Fruit fly (Drosophila melanogaster) whole organism, embryonic: ENCODE results near the gene Fie.

Experiments
- Antp ChIP-seq: fragments of 200-800 bp; sonication (Bioruptor generic); optimal IDR thresholded peaks from 3 replicates; lab custom pipeline; 2016; ENCODE audit warnings: missing biosample characterization, missing genetic modification characterization
- B-H1 ChIP-seq: fragments of 200-800 bp; sonication (Bioruptor generic); IDR thresholded peaks from 3 replicates; pipeline ENCODE4 v1.3.6; 2022; ENCODE audit warnings: missing biosample characterization, missing genetic modification characterization
- CG10366 ChIP-seq: fragments of 200-800 bp; sonication (Bioruptor generic); IDR thresholded peaks from 2 replicates; pipeline ENCODE4 v1.3.6; 2022; ENCODE audit warnings: missing biosample characterization, missing genetic modification characterization
- CG11085 ChIP-seq: fragments of 200-800 bp; sonication (Bioruptor generic); IDR thresholded peaks from 2 replicates; pipeline ENCODE4 v1.3.6; 2022; ENCODE audit warnings: missing biosample characterization, missing genetic modification characterization
- CG11504 ChIP-seq: fragments of 200-800 bp; sonication (Bioruptor generic); optimal IDR thresholded peaks from 3 replicates; lab custom pipeline; 2019; ENCODE audit warnings: missing biosample characterization, mild to moderate bottlenecking, missing genetic modification characterization, moderate library complexity
- CG12155 ChIP-seq: fragments of 200-800 bp; sonication (Bioruptor generic); optimal IDR thresholded peaks from 3 replicates; lab custom pipeline; 2016; ENCODE audit warnings: missing biosample characterization, missing genetic modification characterization
- CG13296 ChIP-seq: fragments of 200-800 bp; sonication (Bioruptor generic); optimal IDR thresholded peaks from 3 replicates; lab custom pipeline; 2018; ENCODE audit warnings: missing biosample characterization, mild to moderate bottlenecking, missing genetic modification characterization
- CG14965 ChIP-seq: fragments of 200-800 bp; sonication (Bioruptor generic); optimal IDR thresholded peaks from 2 replicates; lab custom pipeline; 2016; ENCODE audit warnings: missing biosample characterization, missing genetic modification characterization, borderline replicate concordance
- CG15011 ChIP-seq: fragments of 200-800 bp; sonication (Bioruptor generic); optimal IDR thresholded peaks from 3 replicates; lab custom pipeline; 2018; ENCODE audit warnings: missing biosample characterization, mild to moderate bottlenecking, missing genetic modification characterization
- CG15514 ChIP-seq: fragments of 200-800 bp; sonication (Bioruptor generic); optimal IDR thresholded peaks from 3 replicates; lab custom pipeline; 2017; ENCODE audit warnings: missing biosample characterization, missing genetic modification characterization, mild to moderate bottlenecking, moderate library complexity, missing genetic modification reagents
- CG15601 ChIP-seq: fragments of 200-800 bp; sonication (Bioruptor generic); optimal IDR thresholded peaks from 3 replicates; lab custom pipeline; 2019; ENCODE audit warnings: missing biosample characterization, mild to moderate bottlenecking, missing genetic modification characterization, moderate library complexity
- CG2129 ChIP-seq: fragments of 200-800 bp; sonication (Bioruptor generic); IDR thresholded peaks from 2 replicates; pipeline ENCODE4 v1.3.6; 2022; ENCODE audit warnings: missing biosample characterization, missing genetic modification characterization; ENCODE audit not compliant: partially characterized antibody
- CG2199 ChIP-seq: fragments of 200-800 bp; sonication (Bioruptor generic); IDR thresholded peaks from 3 replicates; pipeline ENCODE4 v1.3.6; 2022; ENCODE audit warnings: missing biosample characterization, missing genetic modification characterization
- CG30020 ChIP-seq: fragments of 200-800 bp; optimal IDR thresholded peaks from 2 replicates; lab custom pipeline; 2019; ENCODE audit warnings: missing biosample characterization, mild to moderate bottlenecking, missing genetic modification characterization, moderate library complexity
- CG31224 ChIP-seq: fragments of 200-800 bp; sonication (Bioruptor generic); IDR thresholded peaks from 2 replicates; pipeline ENCODE4 v1.3.6; 2022; ENCODE audit warnings: missing biosample characterization, missing genetic modification characterization
- CG34422 ChIP-seq: fragments of 200-800 bp; sonication (Bioruptor generic); IDR thresholded peaks from 3 replicates; pipeline ENCODE4 v1.3.6; 2022; ENCODE audit warnings: missing biosample characterization, missing genetic modification characterization
- CG3847 ChIP-seq: fragments of 200-800 bp; sonication (Bioruptor generic); IDR thresholded peaks from 2 replicates; pipeline ENCODE4 v1.3.6; 2022; ENCODE audit warnings: missing biosample characterization, missing genetic modification characterization
- CG6175 ChIP-seq: fragments of 200-800 bp; sonication (Bioruptor generic); IDR thresholded peaks from 3 replicates; pipeline ENCODE4 v1.3.6; 2022; ENCODE audit warnings: missing biosample characterization, missing genetic modification characterization
- CkIIα-i1 ChIP-seq: fragments of 200-800 bp; sonication (Bioruptor generic); IDR thresholded peaks from 2 replicates; pipeline ENCODE4 v1.3.6; 2022; ENCODE audit warnings: missing biosample characterization, missing genetic modification characterization
- Doc2 ChIP-seq: fragments of 200-800 bp; sonication (Bioruptor generic); IDR thresholded peaks from 2 replicates; pipeline ENCODE4 v1.3.6; 2022; ENCODE audit warnings: missing biosample characterization, missing genetic modification characterization
- Doc3 ChIP-seq: fragments of 200-800 bp; sonication (Bioruptor generic); IDR thresholded peaks from 3 replicates; pipeline ENCODE4 v1.3.6; 2022; ENCODE audit warnings: missing biosample characterization, missing genetic modification characterization; ENCODE audit not compliant: partially characterized antibody
- Elba2 ChIP-seq: fragments of 200-800 bp; sonication (Bioruptor generic); optimal IDR thresholded peaks from 3 replicates; lab custom pipeline; 2016; ENCODE audit warnings: missing biosample characterization, missing genetic modification characterization
- HHEX ChIP-seq: fragments of 200-800 bp; sonication (Bioruptor generic); optimal IDR thresholded peaks from 3 replicates; lab custom pipeline; 2017; ENCODE audit warnings: missing biosample characterization, mild to moderate bottlenecking, missing genetic modification characterization, missing genetic modification reagents
- HLHmδ ChIP-seq: fragments of 200-800 bp; sonication (Bioruptor generic); optimal IDR thresholded peaks from 2 replicates; lab custom pipeline; 2018; ENCODE audit warnings: missing biosample characterization, mild to moderate bottlenecking, missing genetic modification characterization, moderate library complexity
- HmgZ ChIP-seq: fragments of 200-800 bp; sonication (Bioruptor generic); optimal IDR thresholded peaks from 2 replicates; lab custom pipeline; 2018; ENCODE audit warnings: missing biosample characterization, mild to moderate bottlenecking, missing genetic modification characterization
- Lhr ChIP-seq: fragments of 200-800 bp; sonication (Bioruptor generic); optimal IDR thresholded peaks from 3 replicates; lab custom pipeline; 2017; ENCODE audit warnings: mild to moderate bottlenecking, missing biosample characterization, missing genetic modification reagents, missing genetic modification characterization
- Lpt ChIP-seq: fragments of >200 bp; optimal IDR thresholded peaks from 2 replicates; lab custom pipeline; 2018; ENCODE audit warnings: missing biosample characterization, missing genetic modification characterization
- Mrtf ChIP-seq: fragments of 200-800 bp; sonication (Bioruptor generic); IDR thresholded peaks from 3 replicates; pipeline ENCODE4 v1.3.6; 2022; ENCODE audit warnings: missing biosample characterization, missing genetic modification characterization
- Oaz ChIP-seq: fragments of 200-800 bp; sonication (Bioruptor generic); IDR thresholded peaks from 2 replicates; pipeline ENCODE4 v1.3.6; 2022; ENCODE audit warnings: missing biosample characterization, missing genetic modification characterization
- Rx ChIP-seq: fragments of 200-800 bp; sonication (Bioruptor generic); IDR thresholded peaks from 2 replicates; pipeline ENCODE4 v1.3.6; 2022; ENCODE audit warnings: missing biosample characterization, missing genetic modification characterization
- Sry-β ChIP-seq: fragments of 200-800 bp; sonication (Bioruptor generic); optimal IDR thresholded peaks from 2 replicates; lab custom pipeline; 2018; ENCODE audit warnings: missing biosample characterization, mild to moderate bottlenecking, missing genetic modification characterization, moderate library complexity
- Ssrp ChIP-seq: fragments of 200-800 bp; sonication (Bioruptor generic); optimal IDR thresholded peaks from 2 replicates; lab custom pipeline; 2018; ENCODE audit warnings: missing biosample characterization, mild to moderate bottlenecking, missing genetic modification characterization, moderate library complexity
- Stat92E ChIP-seq, 3 experiments: fragments of >200 bp in 2 of 3; fragments of 200-800 bp in 1 of 3; sonication (Bioruptor generic) in 1 of 3; optimal IDR thresholded peaks; 2 replicates each; lab custom pipeline; 2017 to 2019; ENCODE audit warnings: missing biosample characterization in 3 of 3, missing genetic modification characterization in 3 of 3, mild to moderate bottlenecking in 1 of 3, moderate library complexity in 1 of 3
- amos ChIP-seq: fragments of 200-800 bp; sonication (Bioruptor generic); IDR thresholded peaks from 2 replicates; pipeline ENCODE4 v1.3.6; 2022; ENCODE audit warnings: missing biosample characterization, missing genetic modification characterization; ENCODE audit not compliant: partially characterized antibody
- bab2 ChIP-seq: fragments of 200-800 bp; sonication (Bioruptor generic); optimal IDR thresholded peaks from 2 replicates; lab custom pipeline; 2016; ENCODE audit warnings: missing biosample characterization, missing genetic modification characterization
- br ChIP-seq: fragments of >200 bp; optimal IDR thresholded peaks from 2 replicates; lab custom pipeline; 2017
- chif ChIP-seq, 2 experiments: fragments of 200-800 bp; sonication (Bioruptor generic); optimal IDR thresholded peaks; 3 replicates each; lab custom pipeline; 2016; ENCODE audit warnings: missing biosample characterization in 2 of 2, missing genetic modification characterization in 2 of 2
- emc ChIP-seq: fragments of 200-800 bp; sonication (Bioruptor generic); optimal IDR thresholded peaks from 2 replicates; lab custom pipeline; 2016; ENCODE audit warnings: missing biosample characterization, missing genetic modification characterization
- fru ChIP-seq: fragments of >200 bp; optimal IDR thresholded peaks from 2 replicates; lab custom pipeline; 2017
- jing ChIP-seq: fragments of 200-800 bp; sonication (Bioruptor generic); optimal IDR thresholded peaks from 2 replicates; lab custom pipeline; 2018; ENCODE audit warnings: missing biosample characterization, mild to moderate bottlenecking, missing genetic modification characterization
- lov ChIP-seq, 2 experiments: fragments of 200-800 bp in 1 of 2; fragments of >200 bp in 1 of 2; sonication (Bioruptor generic) in 1 of 2; IDR thresholded peaks in 1 of 2; optimal IDR thresholded peaks in 1 of 2; 2 replicates in 1 of 2; 3 replicates in 1 of 2; pipeline versions ENCODE4 v1.3.6 to Lab custom; 2017 to 2022; ENCODE audit warnings: missing biosample characterization in 1 of 2, missing genetic modification characterization in 1 of 2
- onecut ChIP-seq: fragments of 200-800 bp; sonication (Bioruptor generic); IDR thresholded peaks from 2 replicates; pipeline ENCODE4 v1.3.6; 2022; ENCODE audit warnings: missing biosample characterization, missing genetic modification characterization
- pho ChIP-seq: fragments of 200-800 bp; sonication (Bioruptor generic); optimal IDR thresholded peaks from 2 replicates; lab custom pipeline; 2016; ENCODE audit warnings: missing biosample characterization, missing genetic modification characterization
- phol ChIP-seq: fragments of 200-800 bp; sonication (Bioruptor generic); optimal IDR thresholded peaks from 3 replicates; lab custom pipeline; 2018; ENCODE audit warnings: missing biosample characterization, mild to moderate bottlenecking, missing genetic modification characterization, moderate library complexity
- sd ChIP-seq: fragments of 200-800 bp; sonication (Bioruptor generic); optimal IDR thresholded peaks from 3 replicates; lab custom pipeline; 2018; ENCODE audit warnings: missing biosample characterization, mild to moderate bottlenecking, missing genetic modification characterization, moderate library complexity
- slbo ChIP-seq: fragments of 200-800 bp; sonication (Bioruptor generic); IDR thresholded peaks from 2 replicates; pipeline ENCODE4 v1.3.6; 2022; ENCODE audit warnings: missing biosample characterization, missing genetic modification characterization
- so ChIP-seq: fragments of 200-800 bp; sonication (Bioruptor generic); IDR thresholded peaks from 3 replicates; pipeline ENCODE4 v1.3.6; 2022; ENCODE audit warnings: missing biosample characterization, missing genetic modification characterization
- stwl ChIP-seq: fragments of 200-800 bp; sonication (Bioruptor generic); optimal IDR thresholded peaks from 3 replicates; lab custom pipeline; 2018; ENCODE audit warnings: missing biosample characterization, mild to moderate bottlenecking, missing genetic modification characterization, moderate library complexity
- zf30C ChIP-seq: fragments of 200-800 bp; sonication (Bioruptor generic); optimal IDR thresholded peaks from 3 replicates; lab custom pipeline; 2018; ENCODE audit warnings: missing biosample characterization, mild to moderate bottlenecking, missing genetic modification characterization

The Fie gene

DNA sequence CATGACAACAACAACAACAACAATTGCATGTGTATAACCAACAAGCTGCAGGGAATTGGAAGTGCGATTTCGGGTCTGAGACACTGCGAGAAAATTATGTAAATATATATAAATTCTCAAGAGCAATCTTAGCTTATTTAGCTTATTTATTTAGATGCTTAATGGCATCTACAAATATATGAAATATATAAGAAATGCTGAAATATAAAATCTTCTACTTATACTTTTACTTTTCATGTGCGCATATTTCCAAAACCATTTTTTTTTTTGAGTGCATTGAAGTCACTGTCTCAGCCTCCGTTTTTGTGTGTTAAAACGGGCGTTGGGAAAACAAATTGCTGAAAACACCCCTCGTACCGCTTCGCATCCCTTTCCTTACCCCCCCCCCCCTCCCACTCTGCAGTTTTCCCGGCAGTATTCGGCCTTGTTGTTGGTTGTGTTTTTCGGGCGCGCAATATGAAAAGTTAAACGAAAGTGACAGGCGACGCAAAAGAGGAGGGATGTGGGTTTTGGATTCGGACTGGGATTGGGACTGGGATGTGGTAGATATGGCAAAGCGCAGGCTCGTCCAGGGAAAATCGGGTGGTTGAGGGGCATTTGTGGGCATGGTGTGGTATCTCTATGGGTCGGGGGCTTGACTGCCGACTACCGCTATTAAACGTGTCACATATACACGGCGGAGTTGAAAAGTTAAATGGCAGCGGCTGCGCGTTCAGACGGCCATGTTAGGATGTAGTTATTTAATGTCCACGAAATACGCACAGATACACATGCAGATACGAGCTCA lies 37.0 kb upstream of the Fie start (continued):
- TF ChIP-seq pho (GFP tag; lab: Kevin White, UChicago): no peak
- peak; percentile 62 for TF ChIP-seq CG11504
- no peak for TF ChIP-seq CkIIα-i1 (GFP tag; lab: Robert Waterston, UW)
- no peak for TF ChIP-seq Mrtf (GFP tag; lab: Robert Waterston, UW)
- no peak for TF ChIP-seq br (lab: Kevin White, UChicago)
- TF ChIP-seq onecut (GFP tag; lab: Robert Waterston, UW): peak; percentile 38; the same call in 1 of the 2 replicates
- TF ChIP-seq CG31224 (GFP tag; lab: Robert Waterston, UW): no peak
- TF ChIP-seq CG14965 (GFP tag; lab: Kevin White, UChicago): no peak
- TF ChIP-seq CG13296 (GFP tag; lab: Kevin White, UChicago): no peak
- no peak for TF ChIP-seq CG11085 (GFP tag; lab: Robert Waterston, UW)
- peak; percentile 21 for TF ChIP-seq Elba2 (GFP tag; lab: Kevin White, UChicago)
- no peak for TF ChIP-seq HmgZ (tag; lab: Kevin White, UChicago)
- no peak for TF ChIP-seq so (GFP tag; lab: Robert Waterston, UW)
- TF ChIP-seq zf30C (GFP tag; lab: Kevin White, UChicago): peak; percentile 89
- 0 out of 2 replicates have a peak, but pooled peaks have one; percentile 22 for TF ChIP-seq CG3847 (GFP tag; lab: Robert Waterston, UW)
- no peak for TF ChIP-seq Antp (GFP tag; lab: Kevin White, UChicago)
- TF ChIP-seq B-H1 (GFP tag; lab: Robert Waterston, UW): no peak
- TF ChIP-seq Rx (GFP tag; lab: Robert Waterston, UW): peak; percentile 17; the same call in 1 of the 2 replicates
- no peak for TF ChIP-seq Lpt
- no peak for TF ChIP-seq slbo (GFP tag; lab: Robert Waterston, UW)
- no peak for TF ChIP-seq stwl (tag; lab: Kevin White, UChicago)
- TF ChIP-seq Stat92E (GFP tag; optimal IDR thresholded peaks at IDR 0.05; lab: Kevin White, UChicago): peak in 1 of 3 experiments; percentile 11
- no peak for TF ChIP-seq HHEX (GFP tag; lab: Kevin White, UChicago)
- TF ChIP-seq CG34422 (GFP tag; lab: Robert Waterston, UW): no peak
- peak in 1 of 2 experiments; percentile 1 for TF ChIP-seq chif (GFP tag; optimal IDR thresholded peaks at IDR 0.05; lab: Kevin White, UChicago)
- TF ChIP-seq Lhr (GFP tag; lab: Kevin White, UChicago): peak; percentile 32
- no peak for TF ChIP-seq Sry-β (GFP tag; lab: Kevin White, UChicago)
- no peak for TF ChIP-seq CG30020
- TF ChIP-seq CG2199 (GFP tag; lab: Robert Waterston, UW): 0 out of 3 replicates have a peak, but pooled peaks have one; percentile 11
- TF ChIP-seq CG2129 (GFP tag; lab: Robert Waterston, UW): no peak
- TF ChIP-seq lov (optimal IDR thresholded peaks at IDR 0.05; lab: Kevin White, UChicago): no peak
- no peak for TF ChIP-seq lov (GFP tag; IDR thresholded peaks at IDR 0.05; lab: Robert Waterston, UW)
- peak; percentile 13 for TF ChIP-seq CG12155 (GFP tag; lab: Kevin White, UChicago)
- TF ChIP-seq CG15601 (tag; lab: Kevin White, UChicago): peak; percentile 59
- TF ChIP-seq amos (GFP tag; lab: Robert Waterston, UW): no peak
- TF ChIP-seq Doc2 (GFP tag; lab: Robert Waterston, UW): no peak
- TF ChIP-seq CG10366 (GFP tag; lab: Robert Waterston, UW): peak; percentile 20; the same call in 1 of the 2 replicates
- no peak for TF ChIP-seq fru (lab: Kevin White, UChicago)
- TF ChIP-seq Ssrp (tag; lab: Kevin White, UChicago): peak; percentile 70
- TF ChIP-seq phol (tag; lab: Kevin White, UChicago): peak; percentile 63
- TF ChIP-seq Doc3 (GFP tag; lab: Robert Waterston, UW): no peak
- no peak for TF ChIP-seq CG6175 (GFP tag; lab: Robert Waterston, UW)
- no peak for TF ChIP-seq HLHmδ (GFP tag; lab: Kevin White, UChicago)
- TF ChIP-seq emc (GFP tag; lab: Kevin White, UChicago): no peak
- TF ChIP-seq jing (GFP tag; lab: Kevin White, UChicago): no peak
- no peak for TF ChIP-seq bab2 (GFP tag; lab: Kevin White, UChicago)
- no peak for TF ChIP-seq sd (tag; lab: Kevin White, UChicago)
- no peak for TF ChIP-seq CG15011 (GFP tag; lab: Kevin White, UChicago)
- TF ChIP-seq CG15514 (GFP tag; lab: Kevin White, UChicago): no peak
- TF ChIP-seq Oaz (GFP tag; lab: Robert Waterston, UW): no peak
